Fruit fly (Drosophila melanogaster): ENCODE measurements around the gene CG14221.

dm6 chrX:19622924-19623323 lies 1.9 kb upstream of the CG14221 start, which contains the start of the genes Naa20A and MKP-4:
- TF ChIP-seq CG8632 (GFP tag; optimal IDR thresholded peaks at IDR 0.05) (no peak), vri (GFP tag; optimal IDR thresholded peaks at IDR 0.05) (no peak)
